Worm (Caenorhabditis elegans): ENCODE results near the gene F58A4.6.

Gene F58A4.6

ce11 chrIII:9645099-9645498 lies 30.8 kb downstream of the F58A4.6 start:
- TF ChIP-seq unc-62 (GFP tag; optimal IDR thresholded peaks at IDR 0.05): no peak

ce11 chrIII:9646440-9647021 lies 32.2 kb downstream of the F58A4.6 start:
- no peak for TF ChIP-seq unc-62 (GFP tag; optimal IDR thresholded peaks at IDR 0.05)

DNA sequence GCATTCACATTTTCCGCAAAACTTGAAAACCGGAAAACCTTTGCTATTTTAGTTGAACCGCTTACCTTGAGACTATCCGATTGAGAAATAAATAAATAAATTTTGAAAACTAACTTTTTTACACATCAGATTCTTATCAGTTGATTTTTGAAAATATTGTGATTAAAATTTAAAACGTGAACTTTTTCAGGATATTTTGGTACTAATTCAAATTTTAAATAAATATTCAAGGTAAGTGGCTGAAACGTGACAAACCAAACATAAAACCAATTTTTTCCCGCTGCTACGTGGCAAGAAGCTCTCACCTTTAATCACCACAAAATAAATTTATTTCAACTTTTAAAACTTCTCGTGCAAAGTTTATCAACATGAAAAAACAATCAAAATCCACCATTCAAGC lies 37.6 kb downstream of the F58A4.6 start, which contains the start of gene C15H7.3:
TSS of gene C15H7.3 (minus strand) at position 101 of the 400 bp plus-strand sequence.
- no peak for TF ChIP-seq unc-62 (GFP tag; optimal IDR thresholded peaks at IDR 0.05)

ce11 chrIII:9655802-9656201 lies 41.5 kb downstream of the F58A4.6 start, which contains the start of gene C15H7.4:
Gene C15H7.4, minus strand, starts transcription at chrIII:9655902.
- no peak for TF ChIP-seq unc-62 (GFP tag; optimal IDR thresholded peaks at IDR 0.05)

ce11 chrIII:9658569-9658968 lies 44.3 kb downstream of the F58A4.6 start:
- no peak for TF ChIP-seq unc-62 (GFP tag; optimal IDR thresholded peaks at IDR 0.05)

- no peak for TF ChIP-seq unc-62 (GFP tag; optimal IDR thresholded peaks at IDR 0.05)
These were observed 46.8 kb downstream of the F58A4.6 start for ce11 chrIII:9661119-9661518.

- TF ChIP-seq unc-62 (GFP tag; optimal IDR thresholded peaks at IDR 0.05): no peak
These were observed 48.1 kb downstream of the F58A4.6 start for ce11 chrIII:9662266-9662959.

DNA sequence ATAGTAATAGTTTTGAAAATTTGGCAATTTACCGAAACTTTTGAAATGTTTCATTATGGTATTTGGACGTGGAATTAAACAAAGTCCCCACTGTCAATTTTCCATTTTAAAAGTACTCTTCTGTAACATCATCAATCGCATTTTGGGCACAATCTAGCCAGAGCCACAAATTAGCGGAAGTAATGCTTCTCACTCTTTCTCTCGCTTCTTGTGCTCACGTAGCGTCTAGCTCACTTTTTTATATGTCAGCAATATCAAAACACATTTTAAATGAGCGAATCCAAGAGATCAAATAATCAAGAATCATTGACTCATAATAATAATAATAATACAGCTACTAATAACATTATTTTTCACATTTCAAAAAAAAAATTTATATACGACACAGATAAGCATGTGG lies 49.7 kb downstream of the F58A4.6 start:
- no peak for TF ChIP-seq unc-62 (GFP tag; optimal IDR thresholded peaks at IDR 0.05)

DNA sequence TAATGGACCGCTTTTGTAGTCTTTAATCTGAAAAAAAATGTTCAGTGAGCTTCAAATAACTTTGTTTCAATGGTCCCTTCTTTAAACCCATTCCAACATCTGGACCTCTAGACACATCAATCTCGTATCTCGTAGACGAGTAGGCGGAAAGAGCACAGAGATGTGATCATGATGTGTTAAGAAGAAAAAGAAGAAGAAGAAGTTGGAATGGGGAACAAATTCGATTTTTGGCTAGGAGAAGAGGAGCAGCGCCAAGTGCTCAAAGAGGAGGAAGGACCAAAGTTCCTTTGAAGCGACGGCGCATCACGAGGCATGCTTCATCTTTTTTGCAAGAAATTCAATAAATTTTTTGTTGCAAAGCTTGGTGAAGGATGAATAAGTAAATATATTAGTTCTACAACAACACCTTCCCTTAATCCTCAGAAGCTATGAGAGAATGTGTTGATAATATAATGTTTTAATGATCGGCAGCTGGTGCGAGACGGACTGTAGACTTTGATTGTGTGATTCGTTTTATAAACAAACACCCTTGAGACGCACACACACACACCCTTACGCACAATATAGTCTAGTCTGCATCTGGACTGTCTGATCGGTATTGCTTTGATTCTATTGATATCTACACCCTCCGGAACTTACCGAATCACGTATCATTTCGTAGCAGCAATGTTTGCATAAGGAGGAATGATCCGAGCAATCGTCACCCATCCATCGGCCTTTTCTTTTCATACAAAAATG lies 50.4 kb downstream of the F58A4.6 start:
- TF ChIP-seq unc-62 (GFP tag; optimal IDR thresholded peaks at IDR 0.05): no peak
